Worm (Caenorhabditis elegans) whole organism, early embryonic: ENCODE results near the gene ZK1010.4.

Source experiments
- F13C5.2 ChIP-seq: sonication (generic microtip); optimal IDR thresholded peaks from 2 replicates; lab custom pipeline; 2017; ENCODE audit warnings: mild to moderate bottlenecking, missing genetic modification characterization, inconsistent platforms, missing compliant biosample characterization
- aly-1 ChIP-seq: sonication (generic microtip); optimal IDR thresholded peaks from 2 replicates; lab custom pipeline; 2016; ENCODE audit warnings: missing genetic modification characterization, missing compliant biosample characterization
- ama-1 ChIP-seq: fragments of 150-350 bp; optimal IDR thresholded peaks from 2 replicates; lab custom pipeline; 2014
- ceh-36 ChIP-seq: sonication (generic microtip); optimal IDR thresholded peaks from 2 replicates; lab custom pipeline; 2016; ENCODE audit warnings: missing genetic modification characterization, inconsistent platforms, missing compliant biosample characterization
- ets-7 ChIP-seq: sonication (generic microtip); optimal IDR thresholded peaks from 2 replicates; lab custom pipeline; 2016; ENCODE audit warnings: missing genotype, missing genetic modification characterization, missing compliant biosample characterization
- flt-1 ChIP-seq: fragments of 200-800 bp; sonication (Bioruptor generic); IDR thresholded peaks from 2 replicates; pipeline ENCODE4 v1.3.6; 2022; ENCODE audit warnings: missing genetic modification characterization, missing compliant biosample characterization
- hmbx-1 ChIP-seq: sonication (generic microtip); optimal IDR thresholded peaks from 2 replicates; lab custom pipeline; 2016; ENCODE audit warnings: mild to moderate bottlenecking, missing genetic modification characterization, missing compliant biosample characterization
- pes-1 ChIP-seq: fragments of 200-800 bp; sonication (Bioruptor generic); IDR thresholded peaks from 2 replicates; pipeline ENCODE4 v1.3.6; 2022; ENCODE audit warnings: missing genetic modification reagents, missing genetic modification characterization, missing compliant biosample characterization
- scrt-1 ChIP-seq: fragments of 200-800 bp; sonication (Bioruptor generic); IDR thresholded peaks from 2 replicates; pipeline ENCODE4 v1.3.6; 2022; ENCODE audit warnings: missing genetic modification characterization, missing compliant biosample characterization
- sea-1 ChIP-seq: fragments of 200-800 bp; sonication (Bioruptor generic); conservative IDR thresholded peaks from 2 replicates; pipeline ENCODE4 v1.3.6; 2022; ENCODE audit warnings: missing genetic modification characterization, missing compliant biosample characterization
- tbx-11 ChIP-seq: fragments of 200-800 bp; sonication (Bioruptor generic); IDR thresholded peaks from 2 replicates; pipeline ENCODE4 v1.3.6; 2022; ENCODE audit warnings: missing genetic modification characterization, missing compliant biosample characterization
- tbx-37 ChIP-seq: fragments of 200-800 bp; sonication (Bioruptor generic); conservative IDR thresholded peaks from 2 replicates; pipeline ENCODE4 v1.3.6; 2022; ENCODE audit warnings: missing genetic modification reagents, missing genetic modification characterization, missing compliant biosample characterization

DNA sequence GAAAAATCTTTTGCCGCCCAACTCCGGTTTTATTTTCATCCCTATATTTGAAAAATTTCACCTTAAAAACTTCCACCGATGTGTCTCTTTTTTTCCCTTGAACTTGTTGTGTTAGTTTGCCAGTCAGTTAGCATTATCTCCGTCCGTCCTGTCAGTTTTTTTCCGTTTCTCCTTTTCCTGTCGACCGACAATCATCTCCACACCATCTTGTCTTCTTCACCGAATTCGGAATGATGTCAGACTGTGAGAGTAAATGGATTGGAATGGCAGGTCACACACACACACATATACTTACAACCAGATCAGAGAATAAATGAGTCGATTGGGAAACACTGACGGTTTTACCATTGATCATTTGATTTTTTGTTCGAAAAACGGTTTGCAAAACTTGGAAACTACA is 31.1 kb downstream of the ZK1010.4 start:
- TF ChIP-seq flt-1 (GFP tag; lab: Robert Waterston, UW) (no peak), ets-7 (tag; lab: Kevin White, UChicago) (no peak), tbx-37 (GFP tag; lab: Robert Waterston, UW) (no peak), ama-1 (no peak), sea-1 (no peak), aly-1 (tag; lab: Kevin White, UChicago) (no peak), hmbx-1 (tag; lab: Kevin White, UChicago) (no peak), F13C5.2 (tag; lab: Kevin White, UChicago) (no peak), scrt-1 (GFP tag; lab: Robert Waterston, UW) (no peak), pes-1 (no peak), tbx-11 (GFP tag; lab: Robert Waterston, UW) (no peak), ceh-36 (tag; lab: Kevin White, UChicago) (no peak)
